Worm (Caenorhabditis elegans): ENCODE measurements around the gene gldi-2.

gldi-2 gene

DNA sequence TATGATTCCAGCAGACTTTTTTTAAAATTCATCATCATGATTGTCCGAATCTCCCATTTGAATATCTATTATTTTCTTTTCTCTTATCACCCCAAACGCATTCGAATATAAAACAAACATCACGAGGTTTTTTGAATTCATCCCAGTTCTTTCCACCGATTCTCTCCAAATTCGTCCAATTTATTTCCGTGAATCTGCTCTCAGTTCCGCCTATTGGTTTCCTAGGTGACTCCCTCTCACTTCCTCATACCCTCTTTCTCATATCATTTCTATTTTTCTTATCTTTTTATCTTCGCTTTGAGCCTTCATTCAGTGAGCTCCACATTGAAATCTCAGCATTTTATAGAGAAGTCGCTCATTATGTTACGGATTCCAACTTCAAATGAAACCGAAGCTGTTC lies 4.1 kb upstream of the gldi-2 start, which contains the start of gene T13C2.7:
Gene T13C2.7 (plus strand): TSS at position 301 of the 400 bp plus-strand sequence.
- TF ChIP-seq ZK546.5 (tag; optimal IDR thresholded peaks at IDR 0.05) = no peak
- no peak for TF ChIP-seq dmd-4 (tag; optimal IDR thresholded peaks at IDR 0.05)
- TF ChIP-seq elt-1 (tag; optimal IDR thresholded peaks at IDR 0.05) = no peak
- TF ChIP-seq skn-1 (tag; optimal IDR thresholded peaks at IDR 0.05) = no peak
- no peak for TF ChIP-seq lsy-2 (tag; optimal IDR thresholded peaks at IDR 0.05)

DNA sequence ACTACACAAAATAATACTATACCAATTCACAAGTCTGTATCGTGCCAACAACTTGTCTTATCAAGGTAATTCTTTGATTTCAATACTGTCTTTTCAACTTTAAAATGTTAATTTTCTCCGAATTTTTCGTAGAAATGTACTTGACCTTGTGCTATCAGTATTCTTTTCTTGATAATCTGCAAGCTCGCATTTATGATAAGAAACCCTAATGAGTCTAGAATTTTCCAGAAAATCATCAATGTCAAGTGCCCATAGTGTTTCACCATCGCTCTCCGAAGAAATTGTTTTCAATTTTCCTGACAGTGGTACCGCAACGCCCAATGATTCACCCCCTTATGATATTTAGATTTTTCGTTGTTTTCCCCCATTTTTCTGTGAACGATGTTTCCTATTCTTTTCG lies 2.0 kb upstream of the gldi-2 start:
- peak; percentile 64 for TF ChIP-seq fos-1 (tag; optimal IDR thresholded peaks at IDR 0.05)
- no peak for TF ChIP-seq skn-1 (tag; optimal IDR thresholded peaks at IDR 0.05)

DNA sequence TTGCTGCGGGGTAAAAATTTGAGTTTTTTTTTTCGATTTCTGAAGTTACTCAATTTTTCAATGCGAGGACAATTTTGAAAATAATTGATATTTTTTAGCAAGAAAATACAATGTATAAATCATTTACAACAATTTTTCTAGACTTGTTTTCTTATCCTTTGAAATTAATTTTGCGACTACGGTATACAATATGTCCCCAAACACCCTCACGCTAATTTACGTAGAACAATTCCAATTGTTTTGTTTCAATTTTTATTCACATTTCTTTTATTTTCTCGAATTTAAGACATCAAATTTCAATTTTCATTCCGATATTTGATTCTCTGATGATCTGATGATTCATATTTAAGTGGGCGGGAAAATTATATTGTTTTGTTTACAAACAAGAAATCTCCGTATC lies 1.2 kb upstream of the gldi-2 start:
- TF ChIP-seq lin-11 (tag; optimal IDR thresholded peaks at IDR 0.05) = no peak
- no peak for TF ChIP-seq nhr-129 (tag; optimal IDR thresholded peaks at IDR 0.05)
- TF ChIP-seq gmeb-1 (tag; optimal IDR thresholded peaks at IDR 0.05) = no peak
- TF ChIP-seq lin-13 (GFP tag; optimal IDR thresholded peaks at IDR 0.05) = no peak
- TF ChIP-seq egl-27 (tag; optimal IDR thresholded peaks at IDR 0.05) = no peak
- no peak for TF ChIP-seq mdl-1 (tag; optimal IDR thresholded peaks at IDR 0.05)
- no peak for TF ChIP-seq ceh-82 (tag; optimal IDR thresholded peaks at IDR 0.05)
- no peak for TF ChIP-seq C34F6.9 (tag; optimal IDR thresholded peaks at IDR 0.05)
- TF ChIP-seq zag-1 (tag; optimal IDR thresholded peaks at IDR 0.05) = no peak
- no peak for TF ChIP-seq R02D3.7 (tag; optimal IDR thresholded peaks at IDR 0.05)
- TF ChIP-seq fos-1 (tag; optimal IDR thresholded peaks at IDR 0.05) = no peak
- TF ChIP-seq sma-3 (GFP tag; optimal IDR thresholded peaks at IDR 0.05) = no peak
- no peak for TF ChIP-seq unc-62 (GFP tag; optimal IDR thresholded peaks at IDR 0.05)
- TF ChIP-seq Y55F3AM.14 (GFP tag; optimal IDR thresholded peaks at IDR 0.05) = no peak
- no peak for TF ChIP-seq lin-39 (tag; optimal IDR thresholded peaks at IDR 0.05)
- no peak for TF ChIP-seq sma-9 (GFP tag; optimal IDR thresholded peaks at IDR 0.05)
- TF ChIP-seq sma-9 (tag; optimal IDR thresholded peaks at IDR 0.05) = no peak
- no peak for TF ChIP-seq nhr-11 (tag; optimal IDR thresholded peaks at IDR 0.05)
- no peak for TF ChIP-seq snpc-4 (tag; optimal IDR thresholded peaks at IDR 0.05)
- TF ChIP-seq ztf-1 (GFP tag; conservative IDR thresholded peaks at IDR 0.05) = no peak
- TF ChIP-seq nhr-21 (tag; optimal IDR thresholded peaks at IDR 0.05) = no peak

DNA sequence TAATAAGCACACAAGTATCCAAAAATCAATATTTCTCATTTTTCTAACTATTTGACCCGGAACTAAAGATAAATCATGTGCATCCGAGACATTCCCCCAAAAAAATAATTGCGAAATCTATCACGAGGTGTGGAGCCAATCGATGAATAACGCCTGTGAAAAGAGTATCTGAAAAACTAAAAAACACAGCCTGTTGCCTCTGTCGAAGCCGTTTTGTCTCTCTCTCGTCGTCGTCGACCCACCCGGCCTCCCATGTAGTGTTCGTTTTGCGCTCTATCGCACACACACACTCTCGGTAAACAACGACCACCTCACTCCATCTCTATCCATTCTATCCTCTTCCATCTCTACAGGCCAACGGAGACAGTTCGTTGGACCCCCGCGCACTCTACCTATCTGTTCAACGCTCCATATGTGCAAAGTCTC lies 476 bp upstream of the gldi-2 start:
- TF ChIP-seq nhr-23 (tag; optimal IDR thresholded peaks at IDR 0.05) = no peak
- no peak for TF ChIP-seq ama-1 (optimal IDR thresholded peaks at IDR 0.05)
- no peak for TF ChIP-seq ceh-82 (tag; optimal IDR thresholded peaks at IDR 0.05)
- no peak for TF ChIP-seq ZK546.5 (tag; optimal IDR thresholded peaks at IDR 0.05)
- TF ChIP-seq F13H6.1 (tag; optimal IDR thresholded peaks at IDR 0.05) = peak; percentile 39
- TF ChIP-seq crh-2 (tag; optimal IDR thresholded peaks at IDR 0.05) = no peak
- no peak for TF ChIP-seq dmd-4 (tag; optimal IDR thresholded peaks at IDR 0.05)
- TF ChIP-seq nhr-237 (tag; optimal IDR thresholded peaks at IDR 0.05) = no peak
- TF ChIP-seq nhr-25 (tag; optimal IDR thresholded peaks at IDR 0.05) = peak; percentile 59
- no peak for TF ChIP-seq alr-1 (tag; optimal IDR thresholded peaks at IDR 0.05)
- TF ChIP-seq mab-5 (tag; optimal IDR thresholded peaks at IDR 0.05) = peak; percentile 5
- peak; percentile 71 for TF ChIP-seq nhr-129 (tag; optimal IDR thresholded peaks at IDR 0.05)
- no peak for TF ChIP-seq egl-27 (tag; optimal IDR thresholded peaks at IDR 0.05)
- peak; percentile 79 for TF ChIP-seq unc-55 (GFP tag; optimal IDR thresholded peaks at IDR 0.05)
- no peak for TF ChIP-seq nhr-11 (tag; optimal IDR thresholded peaks at IDR 0.05)
- no peak for TF ChIP-seq mdl-1 (tag; optimal IDR thresholded peaks at IDR 0.05)
- TF ChIP-seq unc-39 (tag; optimal IDR thresholded peaks at IDR 0.05) = no peak
- TF ChIP-seq snpc-4 (tag; optimal IDR thresholded peaks at IDR 0.05) = no peak
- no peak for TF ChIP-seq ztf-1 (GFP tag; conservative IDR thresholded peaks at IDR 0.05)
- TF ChIP-seq lin-11 (tag; optimal IDR thresholded peaks at IDR 0.05) = peak; percentile 64
- TF ChIP-seq peb-1 (tag; optimal IDR thresholded peaks at IDR 0.05) = no peak
- TF ChIP-seq nhr-77 (tag; optimal IDR thresholded peaks at IDR 0.05) = no peak
- TF ChIP-seq unc-62 (GFP tag; optimal IDR thresholded peaks at IDR 0.05) = no peak
- peak; percentile 96 for TF ChIP-seq C34F6.9 (tag; optimal IDR thresholded peaks at IDR 0.05)
- TF ChIP-seq mbf-1 (tag; optimal IDR thresholded peaks at IDR 0.05) = no peak
- TF ChIP-seq fos-1 (tag; optimal IDR thresholded peaks at IDR 0.05) = peak; percentile 8
- TF ChIP-seq lin-13 (GFP tag; optimal IDR thresholded peaks at IDR 0.05) = no peak
- TF ChIP-seq sma-3 (GFP tag; optimal IDR thresholded peaks at IDR 0.05) = peak; percentile 22
- TF ChIP-seq skn-1 (tag; optimal IDR thresholded peaks at IDR 0.05) = no peak
- no peak for TF ChIP-seq Y55F3AM.14 (GFP tag; optimal IDR thresholded peaks at IDR 0.05)
- TF ChIP-seq elt-3 (tag; optimal IDR thresholded peaks at IDR 0.05) = no peak
- no peak for TF ChIP-seq nhr-10 (tag; optimal IDR thresholded peaks at IDR 0.05)
- peak; percentile 3 for TF ChIP-seq blmp-1 (tag; optimal IDR thresholded peaks at IDR 0.05; ENCODE audit: insufficient read depth)
- TF ChIP-seq ztf-4 (tag; optimal IDR thresholded peaks at IDR 0.05) = peak; percentile 48
- TF ChIP-seq nhr-6 (tag; optimal IDR thresholded peaks at IDR 0.05) = no peak
- TF ChIP-seq gmeb-1 (tag; optimal IDR thresholded peaks at IDR 0.05) = no peak
- no peak for TF ChIP-seq ztf-11 (tag; optimal IDR thresholded peaks at IDR 0.05)
- no peak for TF ChIP-seq aly-2 (tag; optimal IDR thresholded peaks at IDR 0.05)
- TF ChIP-seq sem-4 (tag; optimal IDR thresholded peaks at IDR 0.05) = no peak
- TF ChIP-seq nhr-21 (tag; optimal IDR thresholded peaks at IDR 0.05) = no peak
- TF ChIP-seq R02D3.7 (tag; optimal IDR thresholded peaks at IDR 0.05) = no peak
